Worm (Caenorhabditis elegans) whole organism, L4 larva: ENCODE measurements around the gene T22F3.11.

Source experiments
- F26F4.8 ChIP-seq: fragments of 200-800 bp; sonication (Bioruptor generic); conservative IDR thresholded peaks from 2 replicates; pipeline ENCODE4 v1.3.6; 2022; ENCODE audit warnings: missing genetic modification characterization, missing compliant biosample characterization
- T26A8.4 ChIP-seq: fragments of 200-800 bp; sonication (Bioruptor generic); IDR thresholded peaks from 2 replicates; pipeline ENCODE4 v1.3.6; 2022; ENCODE audit warnings: missing genetic modification characterization, missing compliant biosample characterization
- Y105C5A.15 ChIP-seq: fragments of 200-800 bp; sonication (Bioruptor generic); IDR thresholded peaks from 2 replicates; pipeline ENCODE4 v1.3.6; 2022; ENCODE audit warnings: missing genetic modification characterization, missing compliant biosample characterization
- Y5F2A.4 ChIP-seq: fragments of 200-800 bp; sonication (Bioruptor generic); optimal IDR thresholded peaks from 2 replicates; lab custom pipeline; 2018; ENCODE audit warnings: mild to moderate bottlenecking, missing genetic modification characterization, missing compliant biosample characterization
- aha-1 ChIP-seq: fragments of 150-350 bp; peaks from one replicate; lab custom pipeline; 2014; ENCODE audit warnings: missing biosample characterization, missing genetic modification characterization
- ama-1 ChIP-seq: fragments of 150-350 bp; optimal IDR thresholded peaks from 2 replicates; lab custom pipeline; 2014; ENCODE audit warnings: inconsistent platforms, mixed read lengths
- arid-1 ChIP-seq: fragments of 200-800 bp; sonication (Bioruptor generic); conservative IDR thresholded peaks from 2 replicates; pipeline ENCODE4 v1.3.6; 2022; ENCODE audit warnings: missing genetic modification reagents, missing genetic modification characterization, missing compliant biosample characterization
- attf-4 ChIP-seq: sonication (generic microtip); optimal IDR thresholded peaks from 3 replicates; lab custom pipeline; 2017; ENCODE audit warnings: missing biosample characterization, missing genetic modification characterization
- ceh-28 ChIP-seq: fragments of 150-350 bp; optimal IDR thresholded peaks from 2 replicates; lab custom pipeline; 2014; ENCODE audit warnings: missing biosample characterization, missing genetic modification reagents, missing genetic modification characterization
- ceh-62 ChIP-seq: sonication (generic microtip); optimal IDR thresholded peaks from 2 replicates; lab custom pipeline; 2017; ENCODE audit warnings: missing biosample characterization, missing genetic modification characterization
- ces-1 ChIP-seq: fragments of 150-350 bp; sonication (generic microtip); optimal IDR thresholded peaks from 4 replicates; lab custom pipeline; 2014; ENCODE audit warnings: missing biosample characterization, missing genetic modification reagents, missing genetic modification characterization
- cey-2 ChIP-seq: sonication (generic microtip); optimal IDR thresholded peaks from 3 replicates; lab custom pipeline; 2017; ENCODE audit warnings: missing genetic modification characterization, mild to moderate bottlenecking, missing compliant biosample characterization, antibody characterized with exemption, borderline replicate concordance; ENCODE audit not compliant: insufficient read depth
- daf-19 ChIP-seq: fragments of 200-800 bp; sonication (Bioruptor generic); conservative IDR thresholded peaks from 2 replicates; pipeline ENCODE4 v1.3.6; 2022; ENCODE audit warnings: missing genetic modification characterization, missing compliant biosample characterization
- daf-8 ChIP-seq: fragments of 200-800 bp; sonication (Bioruptor generic); IDR thresholded peaks from 2 replicates; pipeline ENCODE4 v1.3.6; 2022; ENCODE audit warnings: missing genetic modification characterization, missing compliant biosample characterization
- dmd-6 ChIP-seq: fragments of 200-800 bp; sonication (Bioruptor generic); IDR thresholded peaks from 2 replicates; pipeline ENCODE4 v1.3.6; 2022; ENCODE audit warnings: missing genetic modification reagents, missing genetic modification characterization, missing compliant biosample characterization
- dpl-1 ChIP-seq: fragments of 150-350 bp; optimal IDR thresholded peaks from 2 replicates; lab custom pipeline; 2014; ENCODE audit warnings: missing biosample characterization, missing genetic modification reagents, missing genetic modification characterization
- egl-43 ChIP-seq: fragments of 200-800 bp; sonication (Bioruptor generic); IDR thresholded peaks from 2 replicates; pipeline ENCODE4 v1.3.6; 2022; ENCODE audit warnings: missing genetic modification reagents, missing genetic modification characterization, missing compliant biosample characterization
- fkh-10 ChIP-seq: fragments of 150-350 bp; optimal IDR thresholded peaks from 2 replicates; lab custom pipeline; 2014; ENCODE audit warnings: missing biosample characterization, missing genetic modification reagents, missing genetic modification characterization
- hif-1 ChIP-seq, 2 experiments: sonication (generic microtip); optimal IDR thresholded peaks; 2 replicates each; lab custom pipeline; 2016 to 2017; ENCODE audit warnings: missing compliant biosample characterization in 2 of 2, missing genetic modification characterization in 2 of 2, missing genetic modification reagents in 2 of 2, missing genotype in 2 of 2, mild to moderate bottlenecking in 1 of 2
- hmg-1.1 ChIP-seq: fragments of 200-800 bp; sonication (Bioruptor generic); IDR thresholded peaks from 2 replicates; pipeline ENCODE4 v1.3.6; 2022; ENCODE audit warnings: missing genetic modification reagents, missing genetic modification characterization, missing compliant biosample characterization
- lin-1 ChIP-seq: fragments of 200-800 bp; sonication (Bioruptor generic); IDR thresholded peaks from 2 replicates; pipeline ENCODE4 v1.3.6; 2022; ENCODE audit warnings: missing genetic modification reagents, missing genetic modification characterization, missing compliant biosample characterization
- lin-13 ChIP-seq: fragments of 150-350 bp; optimal IDR thresholded peaks from 2 replicates; lab custom pipeline; 2014; ENCODE audit warnings: missing biosample characterization, missing genetic modification reagents, missing genetic modification characterization
- lin-38 ChIP-seq: fragments of 200-800 bp; sonication (Bioruptor generic); IDR thresholded peaks from 2 replicates; pipeline ENCODE4 v1.3.6; 2022; ENCODE audit warnings: missing genetic modification reagents, missing genetic modification characterization, missing compliant biosample characterization
- lsy-2 ChIP-seq, 2 experiments: fragments of 150-350 bp in 1 of 2; sonication (generic microtip) in 1 of 2; optimal IDR thresholded peaks; 2 replicates each; lab custom pipeline; 2014 to 2017; ENCODE audit warnings: missing biosample characterization in 2 of 2, missing genetic modification characterization in 2 of 2
- madf-5 ChIP-seq, 2 experiments: fragments of 200-800 bp; sonication (Bioruptor generic); IDR thresholded peaks; 2 replicates each; pipeline ENCODE4 v1.3.6; 2022; ENCODE audit warnings: missing compliant biosample characterization in 2 of 2, missing genetic modification characterization in 2 of 2
- mdl-1 ChIP-seq, 2 experiments: fragments of 150-350 bp in 1 of 2; sonication (generic microtip) in 1 of 2; optimal IDR thresholded peaks; 2 replicates each; lab custom pipeline; 2014 to 2017; ENCODE audit warnings: missing biosample characterization in 2 of 2, missing genetic modification characterization in 2 of 2
- mxl-3 ChIP-seq: fragments of 200-800 bp; sonication (Bioruptor generic); optimal IDR thresholded peaks from 2 replicates; lab custom pipeline; 2018; ENCODE audit warnings: mild to moderate bottlenecking, missing genetic modification characterization, missing compliant biosample characterization
- nhr-10 ChIP-seq: fragments of 150-350 bp; optimal IDR thresholded peaks from 2 replicates; lab custom pipeline; 2014; ENCODE audit warnings: missing biosample characterization, missing genetic modification characterization
- nhr-102 ChIP-seq: sonication (generic microtip); optimal IDR thresholded peaks from 2 replicates; lab custom pipeline; 2016; ENCODE audit warnings: mild to moderate bottlenecking, missing genetic modification characterization, moderate library complexity, missing compliant biosample characterization
- nhr-11 ChIP-seq: fragments of 150-350 bp; optimal IDR thresholded peaks from 2 replicates; lab custom pipeline; 2014; ENCODE audit warnings: missing biosample characterization, missing genetic modification characterization
- nhr-237 ChIP-seq: sonication (generic microtip); optimal IDR thresholded peaks from 2 replicates; lab custom pipeline; 2017; ENCODE audit warnings: missing biosample characterization, missing genetic modification characterization
- nhr-25 ChIP-seq: sonication (generic microtip); optimal IDR thresholded peaks from 2 replicates; lab custom pipeline; 2017; ENCODE audit warnings: missing genetic modification characterization, mild to moderate bottlenecking, missing compliant biosample characterization, antibody characterized with exemption, moderate library complexity, borderline replicate concordance; ENCODE audit not compliant: insufficient read depth
- nhr-48 ChIP-seq: sonication (generic microtip); optimal IDR thresholded peaks from 2 replicates; lab custom pipeline; 2016; ENCODE audit warnings: mild to moderate bottlenecking, missing genetic modification characterization, missing compliant biosample characterization
- nhr-6 ChIP-seq: fragments of 150-350 bp; optimal IDR thresholded peaks from 2 replicates; lab custom pipeline; 2014; ENCODE audit warnings: missing biosample characterization, missing genetic modification characterization
- php-3 ChIP-seq: fragments of 200-800 bp; sonication (Bioruptor generic); IDR thresholded peaks from 2 replicates; pipeline ENCODE4 v1.3.6; 2022; ENCODE audit warnings: missing genetic modification reagents, missing genetic modification characterization, missing compliant biosample characterization
- pqm-1 ChIP-seq: sonication (generic microtip); optimal IDR thresholded peaks from 2 replicates; lab custom pipeline; 2017; ENCODE audit warnings: missing biosample characterization, missing genetic modification characterization
- saeg-2 ChIP-seq: fragments of 200-800 bp; sonication (Bioruptor generic); IDR thresholded peaks from 2 replicates; pipeline ENCODE4 v1.3.6; 2022; ENCODE audit warnings: missing genetic modification reagents, missing genetic modification characterization, missing compliant biosample characterization
- sdz-12 ChIP-seq: fragments of 200-800 bp; sonication (Bioruptor generic); optimal IDR thresholded peaks from 2 replicates; lab custom pipeline; 2018; ENCODE audit warnings: mild to moderate bottlenecking, missing genetic modification characterization, missing compliant biosample characterization
- set-16 ChIP-seq: fragments of 200-800 bp; sonication (Bioruptor generic); IDR thresholded peaks from 2 replicates; pipeline ENCODE4 v1.3.6; 2022; ENCODE audit warnings: missing genetic modification reagents, missing genetic modification characterization, missing compliant biosample characterization
- skn-1 ChIP-seq: fragments of 150-350 bp; optimal IDR thresholded peaks from 2 replicates; lab custom pipeline; 2014; ENCODE audit warnings: missing biosample characterization, missing genetic modification characterization
- snpc-1.2 ChIP-seq: fragments of 200-800 bp; sonication (Bioruptor generic); IDR thresholded peaks from 2 replicates; pipeline ENCODE4 v1.3.6; 2022; ENCODE audit warnings: missing genetic modification reagents, missing genetic modification characterization, missing compliant biosample characterization
- unc-62 ChIP-seq, 3 experiments: fragments of 150-350 bp in 1 of 3; sonication (generic microtip); optimal IDR thresholded peaks in 2 of 3; peaks in 1 of 3; 1 replicate in 1 of 3; 2 replicates in 2 of 3; lab custom pipeline; 2014 to 2017; ENCODE audit warnings: missing biosample characterization in 3 of 3, missing genetic modification characterization in 3 of 3, missing genetic modification reagents in 3 of 3, missing genotype in 1 of 3
- zfp-2 ChIP-seq: sonication (generic microtip); optimal IDR thresholded peaks from 2 replicates; lab custom pipeline; 2016; ENCODE audit warnings: mild to moderate bottlenecking, missing genetic modification characterization, missing compliant biosample characterization
- zfp-3 ChIP-seq: fragments of 200-800 bp; sonication (Bioruptor generic); conservative IDR thresholded peaks from 2 replicates; pipeline ENCODE4 v1.3.6; 2022; ENCODE audit warnings: missing genetic modification reagents, missing genetic modification characterization, missing compliant biosample characterization
- ztf-7 ChIP-seq: fragments of 150-350 bp; optimal IDR thresholded peaks from 2 replicates; lab custom pipeline; 2014; ENCODE audit warnings: missing biosample characterization, missing genetic modification characterization

Gene T22F3.11

DNA sequence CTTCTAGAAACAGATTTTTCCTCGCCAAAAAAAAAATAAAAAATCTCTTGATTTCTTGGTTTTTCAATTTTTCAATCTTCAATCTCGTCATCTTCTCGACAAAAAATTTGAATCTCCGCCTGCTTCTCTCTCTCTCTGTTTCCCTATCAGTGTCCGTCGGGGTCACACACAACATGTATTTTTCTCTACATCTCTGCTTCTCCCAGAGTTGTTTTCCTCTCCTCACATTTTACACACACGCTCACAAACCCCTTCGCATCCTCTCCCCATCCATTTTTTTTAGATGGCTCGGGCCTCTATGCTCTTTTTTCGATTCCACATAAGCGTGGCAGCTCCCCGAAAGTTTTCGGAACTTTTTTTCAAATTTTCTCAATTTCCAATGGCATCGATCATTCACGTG lies 34.6 kb downstream of the T22F3.11 start (continued):
- TF ChIP-seq dpl-1 (GFP tag; lab: Kevin White, UChicago) (peak; percentile 66), snpc-1.2 (GFP tag; lab: Robert Waterston, UW) (no peak), nhr-11 (tag; lab: Kevin White, UChicago) (peak; percentile 80), dmd-6 (peak; percentile 36; the same call in 1 of the 2 replicates), lin-38 (peak; percentile 24; the same call in 1 of the 2 replicates), T26A8.4 (GFP tag; lab: Robert Waterston, UW) (no peak), pqm-1 (tag; lab: Kevin White, UChicago) (peak; percentile 55), mxl-3 (GFP tag; lab: Kevin White, UChicago) (peak; percentile 18), fkh-10 (GFP tag; lab: Kevin White, UChicago) (no peak)

DNA sequence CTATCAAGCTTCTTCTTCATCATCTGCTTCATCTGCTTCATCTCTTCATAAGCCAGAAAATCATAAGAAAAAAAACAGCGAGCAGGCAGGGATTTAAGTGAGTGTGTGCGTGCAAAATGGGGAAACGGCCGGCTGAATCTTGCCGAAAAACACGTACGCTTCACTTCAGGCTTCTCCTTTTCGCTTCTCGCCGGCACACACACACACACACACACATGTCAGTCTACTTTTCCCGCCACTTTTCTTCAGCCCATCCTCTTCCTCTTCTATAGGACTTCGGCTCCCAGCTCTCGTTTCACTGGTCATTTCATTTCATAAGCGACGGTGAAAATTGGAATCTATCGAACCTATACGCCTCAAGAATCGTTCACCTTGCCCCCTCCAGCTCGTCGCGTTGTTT lies 35.1 kb downstream of the T22F3.11 start:
- TF ChIP-seq daf-8 (GFP tag; lab: Robert Waterston, UW), result no peak
- no peak for TF ChIP-seq nhr-48 (tag; lab: Kevin White, UChicago)
- no peak for TF ChIP-seq lin-13 (GFP tag; lab: Kevin White, UChicago)
- no peak for TF ChIP-seq php-3
- no peak for TF ChIP-seq ztf-7 (tag; lab: Kevin White, UChicago)
- peak in 1 of 2 experiments; percentile 98 for TF ChIP-seq hif-1 (tag; optimal IDR thresholded peaks at IDR 0.05; lab: Kevin White, UChicago)
- TF ChIP-seq nhr-25 (tag; lab: Kevin White, UChicago), result no peak
- TF ChIP-seq Y105C5A.15 (GFP tag; lab: Robert Waterston, UW), result no peak
- no peak for TF ChIP-seq saeg-2 (GFP tag; lab: Robert Waterston, UW)
- no peak for TF ChIP-seq lin-38
- no peak for TF ChIP-seq ama-1
- no peak for TF ChIP-seq zfp-2 (tag; lab: Kevin White, UChicago)
- no peak for TF ChIP-seq F26F4.8 (GFP tag; lab: Robert Waterston, UW)
- TF ChIP-seq zfp-3 (GFP tag; lab: Robert Waterston, UW), result no peak
- TF ChIP-seq lsy-2 (tag; optimal IDR thresholded peaks at IDR 0.05; lab: Kevin White, UChicago), result no peak
- no peak for TF ChIP-seq madf-5 (GFP tag; IDR thresholded peaks at IDR 0.05; lab: Robert Waterston, UW)
- no peak for TF ChIP-seq snpc-1.2 (GFP tag; lab: Robert Waterston, UW)
- TF ChIP-seq skn-1 (tag; lab: Kevin White, UChicago), result no peak
- no peak for TF ChIP-seq nhr-102 (tag; lab: Kevin White, UChicago)
- no peak for TF ChIP-seq lin-1 (GFP tag; lab: Robert Waterston, UW)
- TF ChIP-seq daf-19 (GFP tag; lab: Robert Waterston, UW), result no peak
- no peak for TF ChIP-seq attf-4 (tag; lab: Kevin White, UChicago)
- TF ChIP-seq ces-1 (GFP tag; lab: Kevin White, UChicago), result no peak
- no peak for TF ChIP-seq egl-43 (GFP tag; lab: Robert Waterston, UW)
- TF ChIP-seq ceh-28 (tag; lab: Kevin White, UChicago), result no peak
- TF ChIP-seq cey-2 (tag; lab: Kevin White, UChicago), result no peak
- no peak for TF ChIP-seq Y5F2A.4 (GFP tag; lab: Kevin White, UChicago)
- no peak for TF ChIP-seq pqm-1 (tag; lab: Kevin White, UChicago)
- TF ChIP-seq aha-1, result peak; percentile 98
- TF ChIP-seq arid-1 (GFP tag; lab: Robert Waterston, UW), result no peak
- peak; percentile 46 for TF ChIP-seq mxl-3 (GFP tag; lab: Kevin White, UChicago)
- TF ChIP-seq hmg-1.1 (GFP tag; lab: Robert Waterston, UW), result 0 out of 2 replicates have a peak, but pooled peaks have one; percentile 16
- TF ChIP-seq mdl-1 (tag; optimal IDR thresholded peaks at IDR 0.05; lab: Kevin White, UChicago), result no peak
- TF ChIP-seq set-16 (GFP tag; lab: Robert Waterston, UW), result no peak
- TF ChIP-seq nhr-6 (tag; lab: Kevin White, UChicago), result no peak
- TF ChIP-seq ceh-62 (tag; lab: Kevin White, UChicago), result no peak
- TF ChIP-seq nhr-237, result no peak
- peak in 1 of 2 experiments; percentile 92 for TF ChIP-seq unc-62 (GFP tag; optimal IDR thresholded peaks at IDR 0.05 in 1 of 2; lab: Kevin White, UChicago)
- TF ChIP-seq unc-62 (tag; optimal IDR thresholded peaks at IDR 0.05; lab: Kevin White, UChicago), result no peak
- no peak for TF ChIP-seq sdz-12 (GFP tag; lab: Kevin White, UChicago)
- TF ChIP-seq nhr-10 (tag; lab: Kevin White, UChicago), result no peak
